Fruit fly (Drosophila melanogaster) whole organism, embryonic: ENCODE results near the gene CG13138.
A peak's percentile ranks its signal among the peaks of the same experiment; 100 is the strongest.

Experiments used
- Asciz ChIP-seq: fragments of 200-800 bp; sonication (Bioruptor generic); optimal IDR thresholded peaks from 2 replicates; lab custom pipeline; 2017; ENCODE audit warnings: missing biosample characterization, mild to moderate bottlenecking, missing genetic modification characterization, missing genetic modification reagents
- Awh ChIP-seq: fragments of 200-800 bp; sonication (Bioruptor generic); IDR thresholded peaks from 2 replicates; pipeline ENCODE4, ENCODE4 v1.3.6; 2022; ENCODE audit warnings: missing biosample characterization, missing genetic modification characterization
- B-H1 ChIP-seq: fragments of 200-800 bp; sonication (Bioruptor generic); IDR thresholded peaks from 3 replicates; pipeline ENCODE4 v1.3.6; 2022; ENCODE audit warnings: missing biosample characterization, missing genetic modification characterization
- BEAF-32 ChIP-seq: fragments of 200-800 bp; sonication (Bioruptor generic); optimal IDR thresholded peaks from 3 replicates; lab custom pipeline; 2017; ENCODE audit warnings: missing biosample characterization, missing genetic modification characterization, mild to moderate bottlenecking, moderate library complexity, missing genetic modification reagents
- Bgb ChIP-seq: fragments of 200-800 bp; sonication (Bioruptor generic); IDR thresholded peaks from 2 replicates; pipeline ENCODE4 v1.3.6; 2022; ENCODE audit warnings: missing biosample characterization, missing genetic modification characterization; ENCODE audit not compliant: partially characterized antibody
- CG1024 ChIP-seq: fragments of 200-800 bp; sonication (Bioruptor generic); IDR thresholded peaks from 2 replicates; pipeline ENCODE4 v1.3.6; 2022; ENCODE audit warnings: missing biosample characterization, missing genetic modification characterization
- CG10267 ChIP-seq: fragments of 200-800 bp; sonication (Bioruptor generic); optimal IDR thresholded peaks from 2 replicates; lab custom pipeline; 2018; ENCODE audit warnings: missing biosample characterization, mild to moderate bottlenecking, missing genetic modification characterization, moderate library complexity
- CG10321 ChIP-seq: fragments of 200-800 bp; sonication (Bioruptor generic); IDR thresholded peaks from 2 replicates; pipeline ENCODE4 v1.3.6; 2022; ENCODE audit warnings: missing biosample characterization, missing genetic modification characterization
- CG10431 ChIP-seq: fragments of 200-800 bp; sonication (Bioruptor generic); optimal IDR thresholded peaks from 3 replicates; lab custom pipeline; 2018; ENCODE audit warnings: missing biosample characterization, mild to moderate bottlenecking, missing genetic modification characterization
- CG12659 ChIP-seq: fragments of 200-800 bp; sonication (Bioruptor generic); optimal IDR thresholded peaks from 3 replicates; lab custom pipeline; 2017; ENCODE audit warnings: mild to moderate bottlenecking, missing biosample characterization, missing genetic modification reagents, missing genetic modification characterization
- CG13624 ChIP-seq: fragments of 200-800 bp; sonication (Bioruptor generic); optimal IDR thresholded peaks from 2 replicates; lab custom pipeline; 2016; ENCODE audit warnings: missing biosample characterization, missing genetic modification characterization
- CG14014 ChIP-seq: fragments of 200-800 bp; sonication (Bioruptor generic); IDR thresholded peaks from 2 replicates; pipeline ENCODE4 v1.3.6; 2022; ENCODE audit warnings: missing biosample characterization, missing genetic modification characterization
- CG14667 ChIP-seq: fragments of 200-800 bp; sonication (Bioruptor generic); IDR thresholded peaks from 2 replicates; pipeline ENCODE4 v1.3.6; 2022; ENCODE audit warnings: missing biosample characterization, missing genetic modification characterization
- CG1529 ChIP-seq: fragments of 200-800 bp; sonication (Bioruptor generic); optimal IDR thresholded peaks from 3 replicates; lab custom pipeline; 2018; ENCODE audit warnings: missing biosample characterization, missing genetic modification characterization
- CG17361 ChIP-seq: fragments of 200-800 bp; sonication (Bioruptor generic); IDR thresholded peaks from 3 replicates; pipeline ENCODE4 v1.3.6; 2022; ENCODE audit warnings: missing biosample characterization, missing genetic modification characterization
- CG17612 ChIP-seq: fragments of 200-800 bp; sonication (Bioruptor generic); IDR thresholded peaks from 2 replicates; pipeline ENCODE4 v1.3.6; 2022; ENCODE audit warnings: missing biosample characterization, missing genetic modification characterization
- CG18011 ChIP-seq: fragments of 200-800 bp; sonication (Bioruptor generic); optimal IDR thresholded peaks from 2 replicates; lab custom pipeline; 2017; ENCODE audit warnings: missing biosample characterization, missing genetic modification characterization, mild to moderate bottlenecking, moderate library complexity, missing genotype
- CG18476 ChIP-seq: fragments of 200-800 bp; sonication (Bioruptor generic); optimal IDR thresholded peaks from 2 replicates; lab custom pipeline; 2016; ENCODE audit warnings: missing biosample characterization, mild to moderate bottlenecking, missing genetic modification characterization
- CG30403 ChIP-seq: fragments of 200-800 bp; sonication (Bioruptor generic); optimal IDR thresholded peaks from 3 replicates; lab custom pipeline; 2016; ENCODE audit warnings: missing biosample characterization, missing genetic modification characterization
- CG32532 ChIP-seq: fragments of 200-800 bp; sonication (Bioruptor generic); IDR thresholded peaks from 2 replicates; pipeline ENCODE4 v1.3.6; 2022; ENCODE audit warnings: missing biosample characterization, missing genetic modification characterization
- CG43689 ChIP-seq: fragments of 200-800 bp; sonication (Bioruptor generic); IDR thresholded peaks from 2 replicates; pipeline ENCODE4 v1.3.6; 2022; ENCODE audit warnings: missing biosample characterization, missing genetic modification characterization
- CG6683 ChIP-seq: fragments of 200-800 bp; sonication (Bioruptor generic); optimal IDR thresholded peaks from 2 replicates; lab custom pipeline; 2017; ENCODE audit warnings: missing biosample characterization, mild to moderate bottlenecking, missing genetic modification characterization, missing genetic modification reagents
- CG7928 ChIP-seq: fragments of 200-800 bp; sonication (Bioruptor generic); optimal IDR thresholded peaks from 2 replicates; lab custom pipeline; 2017; ENCODE audit warnings: missing biosample characterization, mild to moderate bottlenecking, missing genetic modification characterization
- CG8388 ChIP-seq: fragments of 200-800 bp; sonication (Bioruptor generic); optimal IDR thresholded peaks from 2 replicates; lab custom pipeline; 2019; ENCODE audit warnings: missing biosample characterization, mild to moderate bottlenecking, missing genetic modification characterization, moderate library complexity
- Eip74EF ChIP-seq, 2 experiments: fragments of 200-800 bp in 1 of 2; fragments of >200 bp in 1 of 2; sonication (Bioruptor generic) in 1 of 2; optimal IDR thresholded peaks; 2 replicates each; lab custom pipeline; 2017 to 2019; ENCODE audit warnings: missing biosample characterization in 2 of 2, missing genetic modification characterization in 2 of 2, mild to moderate bottlenecking in 1 of 2, moderate library complexity in 1 of 2
- Hmr ChIP-seq: fragments of 200-800 bp; sonication (Bioruptor generic); optimal IDR thresholded peaks from 3 replicates; lab custom pipeline; 2017; ENCODE audit warnings: mild to moderate bottlenecking, missing biosample characterization, missing genetic modification reagents, missing genetic modification characterization
- Hr39 ChIP-seq: fragments of >200 bp; optimal IDR thresholded peaks from 2 replicates; lab custom pipeline; 2017
- MBD-R2 ChIP-seq: fragments of 200-800 bp; sonication (Bioruptor generic); IDR thresholded peaks from 2 replicates; pipeline ENCODE4 v1.3.6; 2022; ENCODE audit warnings: missing biosample characterization, missing genetic modification characterization
- Max ChIP-seq: fragments of 200-800 bp; sonication (Bioruptor generic); optimal IDR thresholded peaks from 2 replicates; lab custom pipeline; 2016; ENCODE audit warnings: missing biosample characterization, mild to moderate bottlenecking, missing genetic modification characterization
- Scr ChIP-seq: fragments of 200-800 bp; sonication (Bioruptor generic); IDR thresholded peaks from 2 replicates; pipeline ENCODE4 v1.3.6; 2022; ENCODE audit warnings: missing biosample characterization, missing genetic modification characterization; ENCODE audit not compliant: partially characterized antibody
- Side ChIP-seq: fragments of 200-800 bp; sonication (Bioruptor generic); optimal IDR thresholded peaks from 2 replicates; lab custom pipeline; 2016; ENCODE audit warnings: missing biosample characterization, missing genetic modification characterization
- eve ChIP-seq, 2 experiments: fragments of >200 bp; optimal IDR thresholded peaks; 2 replicates each; lab custom pipeline; 2017; ENCODE audit warnings: missing biosample characterization in 2 of 2, missing genetic modification characterization in 2 of 2
- exex ChIP-seq: fragments of 200-800 bp; sonication (Bioruptor generic); optimal IDR thresholded peaks from 4 replicates; lab custom pipeline; 2018; ENCODE audit warnings: missing biosample characterization, mild to moderate bottlenecking, missing genetic modification characterization, moderate library complexity
- fd3F ChIP-seq: fragments of 200-800 bp; sonication (Bioruptor generic); optimal IDR thresholded peaks from 2 replicates; lab custom pipeline; 2018; ENCODE audit warnings: missing biosample characterization, mild to moderate bottlenecking, missing genetic modification characterization, moderate library complexity
- hkb ChIP-seq, 2 experiments: fragments of 200-800 bp in 1 of 2; fragments of >200 bp in 1 of 2; sonication (Bioruptor generic) in 1 of 2; IDR thresholded peaks in 1 of 2; optimal IDR thresholded peaks in 1 of 2; 2 replicates each; pipeline versions ENCODE4 v1.3.6 to Lab custom; 2017 to 2022; ENCODE audit warnings: missing biosample characterization in 1 of 2, missing genetic modification characterization in 1 of 2
- lmd ChIP-seq: fragments of 200-800 bp; sonication (Bioruptor generic); IDR thresholded peaks from 2 replicates; pipeline ENCODE4 v1.3.6; 2022; ENCODE audit warnings: missing biosample characterization, missing genetic modification characterization
- pzg ChIP-seq: fragments of 200-800 bp; sonication (Bioruptor generic); optimal IDR thresholded peaks from 3 replicates; lab custom pipeline; 2018; ENCODE audit warnings: missing biosample characterization, mild to moderate bottlenecking, missing genetic modification characterization, moderate library complexity
- sens-2 ChIP-seq: fragments of 200-800 bp; sonication (Bioruptor generic); IDR thresholded peaks from 2 replicates; pipeline ENCODE4 v1.3.6; 2022; ENCODE audit warnings: missing biosample characterization, missing genetic modification characterization
- slbo ChIP-seq: fragments of 200-800 bp; sonication (Bioruptor generic); IDR thresholded peaks from 2 replicates; pipeline ENCODE4 v1.3.6; 2022; ENCODE audit warnings: missing biosample characterization, missing genetic modification characterization
- sna ChIP-seq: fragments of 200-800 bp; sonication (Bioruptor generic); IDR thresholded peaks from 2 replicates; pipeline ENCODE4 v1.3.6; 2022; ENCODE audit warnings: missing biosample characterization, missing genetic modification characterization; ENCODE audit not compliant: partially characterized antibody
- sob ChIP-seq: fragments of 200-800 bp; sonication (Bioruptor generic); IDR thresholded peaks from 2 replicates; pipeline ENCODE4 v1.3.6; 2022; ENCODE audit warnings: missing biosample characterization, missing genetic modification characterization
- sr ChIP-seq: fragments of 200-800 bp; sonication (Bioruptor generic); IDR thresholded peaks from 3 replicates; pipeline ENCODE4 v1.3.6; 2022; ENCODE audit warnings: missing biosample characterization, missing genetic modification characterization
- sug ChIP-seq: fragments of 200-800 bp; optimal IDR thresholded peaks from 2 replicates; lab custom pipeline; 2019; ENCODE audit warnings: missing biosample characterization, mild to moderate bottlenecking, missing genetic modification characterization, moderate library complexity
- tio ChIP-seq: fragments of 200-800 bp; sonication (Bioruptor generic); optimal IDR thresholded peaks from 2 replicates; lab custom pipeline; 2017; ENCODE audit warnings: missing biosample characterization, missing genetic modification characterization, inconsistent platforms
- tna ChIP-seq: fragments of 200-800 bp; sonication (Bioruptor generic); IDR thresholded peaks from 2 replicates; pipeline ENCODE4 v1.3.6; 2022; ENCODE audit warnings: missing biosample characterization, missing genetic modification characterization; ENCODE audit not compliant: partially characterized antibody
- zfh1 ChIP-seq: fragments of 200-800 bp; sonication (Bioruptor generic); IDR thresholded peaks from 3 replicates; pipeline ENCODE4 v1.3.6; 2022; ENCODE audit warnings: missing biosample characterization, missing genetic modification characterization
- zfh2 ChIP-seq: fragments of 200-800 bp; sonication (Bioruptor generic); optimal IDR thresholded peaks from 2 replicates; lab custom pipeline; 2016; ENCODE audit warnings: missing biosample characterization, missing genetic modification characterization

The CG13138 gene

dm6 chr2L:10306518-10307260 is 4.9 kb upstream of the CG13138 start, which contains the start of the genes CG5390 and CG4968 (continued):
- TF ChIP-seq pzg = peak; percentile 69
- peak; percentile 17; the same call in 1 of the 2 replicates for TF ChIP-seq CG1024
- TF ChIP-seq Hmr (GFP tag; lab: Kevin White, UChicago) = peak; percentile 85
- peak; percentile 5 for TF ChIP-seq zfh2
- TF ChIP-seq CG7928 (GFP tag; lab: Kevin White, UChicago) = peak; percentile 45
- TF ChIP-seq CG18011 (GFP tag; lab: Kevin White, UChicago) = peak; percentile 19
- TF ChIP-seq sens-2 (GFP tag; lab: Robert Waterston, UW) = no peak
- peak; percentile 48 for TF ChIP-seq exex
- TF ChIP-seq eve (GFP tag; optimal IDR thresholded peaks at IDR 0.05; lab: Kevin White, UChicago) = no peak
- peak; percentile 78 for TF ChIP-seq CG32532 (GFP tag; lab: Robert Waterston, UW)
- TF ChIP-seq Hr39 (lab: Kevin White, UChicago) = no peak
- peak; percentile 35; the same call in 1 of the 2 replicates for TF ChIP-seq Scr
- TF ChIP-seq Bgb (GFP tag; lab: Robert Waterston, UW) = peak; percentile 31; the same call in 1 of the 2 replicates
- peak; percentile 50 for TF ChIP-seq CG18476 (GFP tag; lab: Kevin White, UChicago)
- TF ChIP-seq lmd = peak; percentile 66
- TF ChIP-seq CG6683 = peak; percentile 60
- peak; percentile 73; the same call in 1 of the 2 replicates for TF ChIP-seq CG14014 (GFP tag; lab: Robert Waterston, UW)
- peak; percentile 43 for TF ChIP-seq CG13624 (GFP tag; lab: Kevin White, UChicago)
- TF ChIP-seq Max (GFP tag; lab: Kevin White, UChicago) = peak; percentile 50
- peak; percentile 34; the same call in 1 of the 3 replicates for TF ChIP-seq B-H1 (GFP tag; lab: Robert Waterston, UW)
- 0 out of 2 replicates have a peak, but pooled peaks have one; percentile 44 for TF ChIP-seq CG43689 (GFP tag; lab: Robert Waterston, UW)
- peak; percentile 62; the same call in 2 of the 3 replicates for TF ChIP-seq CG17361
- TF ChIP-seq CG8388 (GFP tag; lab: Kevin White, UChicago) = peak; percentile 64
- TF ChIP-seq CG10267 (tag; lab: Kevin White, UChicago) = peak; percentile 75
- peak; percentile 39 for TF ChIP-seq CG10431 (GFP tag; lab: Kevin White, UChicago)
- 0 out of 2 replicates have a peak, but pooled peaks have one; percentile 14 for TF ChIP-seq CG14667 (GFP tag; lab: Robert Waterston, UW)
- TF ChIP-seq tio (GFP tag; lab: Kevin White, UChicago) = peak; percentile 22
- TF ChIP-seq zfh1 (GFP tag; lab: Robert Waterston, UW) = 0 out of 3 replicates have a peak, but pooled peaks have one; percentile 48
- no peak for TF ChIP-seq tna (GFP tag; lab: Robert Waterston, UW)
- TF ChIP-seq CG12659 (GFP tag; lab: Kevin White, UChicago) = peak; percentile 86
- TF ChIP-seq MBD-R2 (GFP tag; lab: Robert Waterston, UW) = peak; percentile 87
- no peak for TF ChIP-seq CG17612 (GFP tag; lab: Robert Waterston, UW)
- TF ChIP-seq sna (GFP tag; lab: Robert Waterston, UW) = no peak
- peak; percentile 52 for TF ChIP-seq Asciz (GFP tag; lab: Kevin White, UChicago)
- 0 out of 2 replicates have a peak, but pooled peaks have one; percentile 27 for TF ChIP-seq CG10321 (GFP tag; lab: Robert Waterston, UW)
- peak; percentile 60 for TF ChIP-seq BEAF-32 (GFP tag; lab: Kevin White, UChicago)
- peak; percentile 24 for TF ChIP-seq Side (GFP tag; lab: Kevin White, UChicago)
- TF ChIP-seq sob = peak; percentile 65
- peak; percentile 41 for TF ChIP-seq CG1529 (GFP tag; lab: Kevin White, UChicago)
- TF ChIP-seq slbo (GFP tag; lab: Robert Waterston, UW) = peak; percentile 77
- peak; percentile 72 for TF ChIP-seq sug
- TF ChIP-seq sr = no peak
- peak; percentile 62 for TF ChIP-seq fd3F
- TF ChIP-seq hkb (optimal IDR thresholded peaks at IDR 0.05; lab: Kevin White, UChicago) = no peak
- TF ChIP-seq hkb (GFP tag; IDR thresholded peaks at IDR 0.05; lab: Robert Waterston, UW) = peak; percentile 65
- peak; percentile 73 for TF ChIP-seq CG30403 (GFP tag; lab: Kevin White, UChicago)
- peak in 1 of 2 experiments; percentile 46 for TF ChIP-seq Eip74EF (GFP tag; optimal IDR thresholded peaks at IDR 0.05; lab: Kevin White, UChicago)
- peak; percentile 11; the same call in 1 of the 2 replicates for TF ChIP-seq Awh
